Fruit fly (Drosophila melanogaster) whole organism, larva: ENCODE data around the gene SuUR.

Source experiments
- noc ChIP-seq: fragments of 200-800 bp; sonication (Bioruptor generic); optimal IDR thresholded peaks from 3 replicates; lab custom pipeline; 2019; ENCODE audit warnings: missing biosample characterization, mild to moderate bottlenecking, missing genetic modification characterization, moderate library complexity

Gene SuUR

dm6 chr3L:11052760-11053259 lies 12.0 kb upstream of the SuUR start:
- TF ChIP-seq noc (tag; lab: Kevin White, UChicago): no peak

dm6 chr3L:11053843-11054242 lies 10.9 kb upstream of the SuUR start, which contains the start of gene CG7888:
TSS of gene CG7888 (plus strand) at chr3L:11054035.
- no peak for TF ChIP-seq noc (tag; lab: Kevin White, UChicago)

DNA sequence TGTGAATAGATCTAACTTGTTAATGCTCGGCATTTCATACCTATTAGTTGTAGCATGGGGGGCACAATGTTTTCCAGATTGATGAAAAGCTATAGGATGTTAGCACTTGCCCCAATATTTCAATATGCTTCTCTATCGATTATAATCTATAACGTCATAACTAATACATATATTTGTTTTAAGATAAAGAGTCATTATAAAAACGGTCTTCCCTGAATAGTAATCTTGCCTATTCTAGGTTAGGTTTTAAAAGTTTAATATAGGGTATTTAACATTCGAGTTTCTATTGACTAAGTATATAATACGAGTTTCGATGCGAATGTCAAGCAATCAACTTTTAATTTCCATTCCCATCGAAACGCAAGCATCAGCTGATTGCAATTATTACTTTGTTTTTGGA lies 3.6 kb upstream of the SuUR start, which contains the start of the genes CG6321 and Blos2:
Gene CG6321, minus strand, starts transcription at position 25 of the 400 bp plus-strand sequence.
Gene Blos2, plus strand, starts transcription at position 372 of the 400 bp plus-strand sequence.
- peak; percentile 83 for TF ChIP-seq noc (tag; lab: Kevin White, UChicago)

DNA sequence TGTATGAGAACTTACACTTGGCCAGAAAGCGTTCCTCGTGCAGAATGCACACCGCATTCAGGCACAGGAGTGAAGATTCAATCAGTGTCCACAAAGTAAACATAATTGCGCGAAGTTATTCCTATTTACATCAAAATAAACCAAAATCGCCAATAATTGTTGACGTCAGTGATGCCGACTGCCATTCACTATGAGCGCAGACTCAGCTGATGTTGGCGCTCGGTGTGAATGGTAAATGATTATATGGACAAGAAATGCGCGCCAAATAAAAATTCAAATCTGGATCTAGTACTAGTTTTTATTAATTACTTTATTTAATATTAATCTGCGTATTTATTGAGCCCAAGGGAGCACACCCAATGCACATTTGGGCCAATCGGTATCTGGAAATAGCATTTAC lies 2.4 kb upstream of the SuUR start, which contains the start of gene CG32069:
Gene CG32069, minus strand, starts transcription at position 174 of the 400 bp plus-strand sequence.
- no peak for TF ChIP-seq noc (tag; lab: Kevin White, UChicago)

DNA sequence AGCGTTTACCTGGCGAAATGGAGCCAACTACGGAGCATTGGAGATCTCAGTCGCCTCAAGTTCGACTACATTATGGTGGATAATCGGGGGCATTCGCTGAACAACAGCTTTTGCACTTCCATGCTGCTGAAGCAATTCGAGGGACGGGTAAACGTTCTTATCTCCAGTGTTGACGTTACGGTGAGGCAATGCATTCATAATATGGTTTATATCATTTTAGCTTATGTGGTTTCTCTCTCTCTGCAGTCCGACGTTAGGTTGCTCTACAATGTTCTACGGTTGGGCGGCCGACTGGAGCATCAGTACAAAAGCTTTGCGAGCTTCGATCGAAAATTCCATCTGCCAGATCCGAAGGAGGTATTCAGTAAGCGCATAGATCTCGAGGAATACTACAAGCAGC lies 1.1 kb downstream of the SuUR start:
- no peak for TF ChIP-seq noc (tag; lab: Kevin White, UChicago)

dm6 chr3L:11069764-11070163 lies 5.0 kb downstream of the SuUR start, which contains the start of gene CG6310:
TSS of gene CG6310 (minus strand) at chr3L:11069864.
- no peak for TF ChIP-seq noc (tag; lab: Kevin White, UChicago)

dm6 chr3L:11070372-11070854 lies 5.6 kb downstream of the SuUR start, which contains the start of gene Mocs1:
TSS of gene Mocs1 (plus strand) at chr3L:11070526.
- TF ChIP-seq noc (tag; lab: Kevin White, UChicago): peak; percentile 67

DNA sequence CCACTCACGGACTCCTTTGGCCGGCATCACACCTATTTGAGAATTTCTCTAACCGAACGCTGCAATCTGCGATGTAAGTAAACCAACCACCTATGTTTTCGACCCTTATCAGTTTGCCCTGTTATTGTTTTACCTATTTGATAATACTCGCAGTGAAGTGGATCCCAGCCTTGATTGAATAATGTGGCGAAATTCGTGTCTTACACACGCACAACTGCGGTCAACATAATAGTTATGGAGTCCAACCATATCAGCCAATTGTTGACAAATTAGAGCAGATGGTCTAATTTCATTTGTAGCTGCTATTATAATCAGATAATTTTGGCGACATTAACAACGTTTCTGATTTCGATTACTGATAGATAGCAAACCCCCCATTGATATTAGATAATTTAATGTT lies 6.3 kb downstream of the SuUR start:
- TF ChIP-seq noc (tag; lab: Kevin White, UChicago): no peak

DNA sequence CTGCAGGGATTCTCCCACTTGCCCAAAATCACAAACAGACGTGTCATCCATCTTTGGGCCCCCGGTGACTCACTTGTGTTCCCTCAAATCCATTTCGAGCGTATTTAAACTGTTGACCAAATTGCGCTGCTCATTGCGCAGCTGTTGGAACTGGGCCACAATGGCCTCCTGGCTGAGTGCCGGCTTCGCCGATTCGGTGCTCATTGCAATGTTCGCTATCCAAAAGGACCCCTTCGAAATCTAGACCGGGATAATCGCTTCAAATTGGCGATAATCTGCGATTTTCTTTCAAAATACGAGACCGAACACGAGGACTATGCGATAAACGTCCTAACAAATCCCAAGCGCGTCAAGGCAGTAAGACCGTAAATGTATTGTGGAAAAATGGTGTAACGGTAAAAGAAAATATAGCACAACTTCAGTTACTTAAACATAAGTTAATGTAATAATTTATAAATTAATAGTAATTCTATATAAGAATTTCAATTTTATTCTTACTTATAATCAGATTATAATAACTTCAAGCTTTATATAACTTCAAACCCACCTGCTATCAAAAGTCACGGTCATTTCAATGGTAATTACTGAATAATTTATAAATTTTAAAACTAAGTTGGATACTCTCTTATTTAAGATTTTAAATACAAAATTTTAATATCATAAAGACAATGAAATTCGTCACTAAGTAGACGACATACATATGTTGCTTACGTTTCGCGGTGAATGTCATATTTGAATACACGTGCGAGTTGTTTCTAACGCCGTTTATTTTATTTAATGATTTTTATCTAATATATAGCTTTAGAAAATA lies 9.5 kb downstream of the SuUR start, which contains the start of the genes Pfdn2 and Noc1:
Gene Pfdn2, minus strand, starts transcription at position 346 of the 811 bp plus-strand sequence.
Gene Noc1, plus strand, starts transcription at position 727 of the 811 bp plus-strand sequence.
- TF ChIP-seq noc (tag; lab: Kevin White, UChicago): no peak

DNA sequence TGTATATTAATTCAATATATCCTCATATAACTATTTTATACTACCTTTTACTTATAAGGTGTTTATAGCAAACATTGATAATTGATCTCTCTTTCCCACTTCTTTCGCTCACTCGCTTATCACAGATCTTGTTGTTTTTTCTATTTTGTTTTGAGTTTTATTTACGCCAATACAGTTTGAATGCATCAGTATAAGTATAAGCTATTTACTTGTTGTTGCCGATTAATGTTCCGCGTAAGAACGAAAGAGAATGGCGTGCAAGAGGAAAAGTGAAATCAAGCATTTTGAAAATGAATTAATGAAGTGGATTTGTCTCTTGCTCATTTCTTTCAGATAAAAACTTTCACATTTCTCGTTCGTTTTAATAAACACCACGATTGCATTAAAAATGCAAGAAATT lies 18.8 kb downstream of the SuUR start:
- no peak for TF ChIP-seq noc (tag; lab: Kevin White, UChicago)

dm6 chr3L:11084557-11085231 lies 19.9 kb downstream of the SuUR start:
- peak; percentile 93 for TF ChIP-seq noc (tag; lab: Kevin White, UChicago)

dm6 chr3L:11085810-11086209 lies 21.0 kb downstream of the SuUR start:
- no peak for TF ChIP-seq noc (tag; lab: Kevin White, UChicago)

DNA sequence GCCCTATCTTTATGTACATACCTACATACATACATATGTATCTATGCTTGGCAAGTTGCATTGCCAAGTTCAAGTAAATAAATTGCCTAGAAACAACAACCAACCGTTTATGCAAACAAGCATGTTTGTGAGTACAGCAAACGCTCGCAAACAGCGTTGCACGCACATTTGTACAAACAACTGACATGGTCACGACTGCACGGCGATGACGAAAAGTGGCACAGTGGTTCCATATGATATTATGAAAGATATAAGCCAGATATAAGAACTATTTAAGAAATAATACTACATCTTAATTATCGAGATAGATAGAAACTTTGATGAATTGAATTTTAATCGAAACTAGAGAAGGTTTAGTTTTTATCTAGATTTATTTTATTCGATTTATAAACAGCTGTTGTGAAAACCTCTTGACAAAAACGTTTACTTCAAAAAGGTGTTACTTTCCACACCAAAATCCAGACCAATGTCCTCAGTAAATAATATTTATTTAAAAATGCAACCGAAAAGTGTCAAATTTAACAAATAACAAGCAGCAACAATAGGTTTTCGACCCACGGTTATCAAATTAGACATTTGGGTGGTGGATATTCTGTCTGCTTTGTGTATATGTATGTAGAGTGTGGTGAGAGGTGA lies 25.1 kb downstream of the SuUR start:
- TF ChIP-seq noc (tag; lab: Kevin White, UChicago): peak; percentile 81

DNA sequence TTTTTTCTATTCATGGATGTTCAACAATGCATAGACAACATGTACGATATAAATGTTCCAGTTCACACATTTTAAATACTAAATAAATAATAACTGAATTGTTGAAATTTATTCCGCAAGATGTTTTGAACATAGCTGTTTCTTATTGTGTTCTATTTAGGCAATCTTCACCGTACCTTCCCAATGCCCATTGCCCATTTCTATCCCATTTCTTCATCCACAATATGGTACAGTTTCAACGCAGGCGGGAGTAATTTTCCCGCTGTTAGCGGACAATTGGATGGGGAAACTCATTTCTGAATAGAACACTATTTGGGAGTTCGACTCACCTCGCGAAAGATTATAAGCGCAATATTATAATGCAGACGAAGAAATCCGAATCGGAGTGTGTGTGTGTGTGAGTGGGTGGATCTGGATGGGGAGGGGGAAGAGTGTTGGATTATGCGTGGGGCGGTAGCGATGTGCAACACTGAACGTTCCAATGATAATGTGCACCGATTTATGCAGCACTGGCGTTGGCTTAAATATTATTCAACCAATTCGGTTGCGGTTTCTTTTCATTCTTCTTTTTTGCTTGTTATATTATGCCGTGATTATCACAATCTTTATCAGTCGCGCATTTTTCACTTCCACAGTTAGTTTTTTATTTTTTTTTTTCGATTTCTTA lies 27.3 kb downstream of the SuUR start:
- TF ChIP-seq noc (tag; lab: Kevin White, UChicago): peak; percentile 1

dm6 chr3L:11092610-11092961 lies 27.8 kb downstream of the SuUR start:
- TF ChIP-seq noc (tag; lab: Kevin White, UChicago): no peak
